Worm (Caenorhabditis elegans): ENCODE data around the gene str-30.
A peak's percentile ranks its signal among the peaks of the same experiment; 100 is the strongest.

The str-30 gene

DNA sequence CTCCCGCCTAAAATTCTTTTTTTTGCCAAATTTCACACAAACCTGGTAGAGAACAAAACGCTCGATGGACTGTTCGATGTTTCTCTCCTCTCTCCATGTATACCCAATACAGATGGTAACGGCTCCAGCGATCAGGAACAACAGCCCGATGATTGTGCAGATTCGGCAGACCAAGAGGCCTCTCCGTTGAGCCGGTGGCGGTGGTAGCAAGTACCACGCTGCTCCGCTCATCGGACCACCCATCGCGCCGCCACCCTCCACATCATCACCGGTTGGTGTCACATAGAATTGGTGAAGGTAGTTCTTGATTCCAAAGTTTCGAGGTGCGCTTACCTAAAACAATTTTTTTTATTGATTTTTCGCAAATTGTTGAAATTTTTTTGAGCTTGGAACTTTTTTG is 10.1 kb upstream of the str-30 start:
- TF ChIP-seq klf-2 (GFP tag; conservative IDR thresholded peaks at IDR 0.05) = no peak
- TF ChIP-seq cog-1 (tag; optimal IDR thresholded peaks at IDR 0.05) = no peak
- no peak for TF ChIP-seq ref-1 (GFP tag; conservative IDR thresholded peaks at IDR 0.05)
- no peak for TF ChIP-seq med-1 (GFP tag; optimal IDR thresholded peaks at IDR 0.05; ENCODE audit: insufficient read depth)
- no peak for TF ChIP-seq ztf-29 (GFP tag; IDR thresholded peaks at IDR 0.05)
- TF ChIP-seq T22C8.4 (GFP tag; IDR thresholded peaks at IDR 0.05) = no peak
- TF ChIP-seq tab-1 (GFP tag; IDR thresholded peaks at IDR 0.05) = no peak

DNA sequence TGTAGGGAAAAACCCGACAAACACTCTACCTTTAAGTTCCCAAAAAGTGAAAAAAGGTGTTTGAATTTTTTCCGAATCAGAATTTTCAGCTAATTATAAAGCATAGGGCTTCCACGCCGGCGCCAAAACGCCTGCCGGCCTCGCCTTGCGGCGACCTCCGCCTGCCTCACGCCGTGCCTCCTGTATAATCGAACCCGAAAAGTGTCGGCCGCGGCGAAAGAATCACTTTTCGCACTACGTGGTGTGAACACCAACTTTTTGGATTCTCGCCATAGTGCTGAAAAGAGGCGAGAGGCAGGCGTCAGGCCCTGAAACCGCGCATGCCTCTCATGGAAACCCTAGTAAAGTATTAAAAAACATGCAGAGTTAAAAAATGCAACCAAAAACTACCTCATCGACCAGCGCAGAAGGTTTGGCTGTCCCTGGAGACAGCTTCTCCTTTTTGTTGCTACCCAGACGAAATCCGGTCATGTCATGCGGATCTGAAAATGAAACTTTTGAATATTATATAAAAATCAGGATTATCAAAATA is 9.3 kb upstream of the str-30 start, which contains the start of gene nrsn-1:
Gene nrsn-1, minus strand, starts transcription at position 482 of the 532 bp plus-strand sequence.
- no peak for TF ChIP-seq klf-2 (GFP tag; conservative IDR thresholded peaks at IDR 0.05)
- TF ChIP-seq cog-1 (tag; optimal IDR thresholded peaks at IDR 0.05) = no peak
- TF ChIP-seq tab-1 (GFP tag; IDR thresholded peaks at IDR 0.05) = 0 out of 2 replicates have a peak, but pooled peaks have one; percentile 19
- no peak for TF ChIP-seq flt-1 (GFP tag; IDR thresholded peaks at IDR 0.05)
- no peak for TF ChIP-seq ref-1 (GFP tag; conservative IDR thresholded peaks at IDR 0.05)

- no peak for TF ChIP-seq ztf-29 (GFP tag; IDR thresholded peaks at IDR 0.05)
- no peak for TF ChIP-seq klf-2 (GFP tag; conservative IDR thresholded peaks at IDR 0.05)
- TF ChIP-seq ztf-23 (GFP tag; IDR thresholded peaks at IDR 0.05) = no peak
- TF ChIP-seq T22C8.4 (GFP tag; IDR thresholded peaks at IDR 0.05) = no peak
- no peak for TF ChIP-seq ref-1 (GFP tag; conservative IDR thresholded peaks at IDR 0.05)
- no peak for TF ChIP-seq tab-1 (GFP tag; IDR thresholded peaks at IDR 0.05)
- no peak for TF ChIP-seq med-1 (GFP tag; optimal IDR thresholded peaks at IDR 0.05; ENCODE audit: insufficient read depth)
- TF ChIP-seq cog-1 (tag; optimal IDR thresholded peaks at IDR 0.05) = no peak
- TF ChIP-seq flt-1 (GFP tag; IDR thresholded peaks at IDR 0.05) = no peak
Observed at ce11 chrV:3716279-3716887, 8.5 kb upstream of the str-30 start.

ce11 chrV:3717751-3718150 is 7.1 kb upstream of the str-30 start:
- TF ChIP-seq T22C8.4 (GFP tag; IDR thresholded peaks at IDR 0.05) (no peak), med-1 (GFP tag; optimal IDR thresholded peaks at IDR 0.05; ENCODE audit: insufficient read depth) (no peak)

- TF ChIP-seq klf-2 (GFP tag; conservative IDR thresholded peaks at IDR 0.05) (no peak), tab-1 (GFP tag; IDR thresholded peaks at IDR 0.05) (no peak), ztf-23 (GFP tag; IDR thresholded peaks at IDR 0.05) (no peak), ref-1 (GFP tag; conservative IDR thresholded peaks at IDR 0.05) (no peak), T22C8.4 (GFP tag; IDR thresholded peaks at IDR 0.05) (no peak), med-1 (GFP tag; optimal IDR thresholded peaks at IDR 0.05; ENCODE audit: insufficient read depth) (no peak), ztf-29 (GFP tag; IDR thresholded peaks at IDR 0.05) (no peak), flt-1 (GFP tag; IDR thresholded peaks at IDR 0.05) (no peak), cog-1 (tag; optimal IDR thresholded peaks at IDR 0.05) (no peak)
Observed at ce11 chrV:3718507-3718906, 6.4 kb upstream of the str-30 start.

DNA sequence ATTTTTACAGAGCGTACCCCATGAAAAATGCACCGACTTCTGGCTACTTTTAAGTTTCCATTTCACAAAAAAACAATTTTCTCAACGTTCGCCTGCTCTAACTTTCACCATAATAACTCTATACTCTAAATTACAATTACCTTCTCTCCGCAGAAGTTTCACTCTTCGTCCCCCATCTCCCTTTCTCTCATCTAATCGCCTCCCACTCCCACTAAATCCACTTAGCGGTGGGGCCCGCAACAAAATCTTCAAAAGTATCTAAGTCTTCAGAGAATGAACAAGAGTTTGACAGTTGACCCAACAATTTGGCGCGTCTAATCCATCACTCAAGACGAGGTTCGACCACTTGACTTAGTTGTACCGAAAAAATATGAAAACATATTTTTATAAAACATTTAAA is 13.5 kb downstream of the str-30 start:
- TF ChIP-seq cog-1 (tag; optimal IDR thresholded peaks at IDR 0.05) (no peak), T22C8.4 (GFP tag; IDR thresholded peaks at IDR 0.05) (no peak), tab-1 (GFP tag; IDR thresholded peaks at IDR 0.05) (no peak), ref-1 (GFP tag; conservative IDR thresholded peaks at IDR 0.05) (no peak), flt-1 (GFP tag; IDR thresholded peaks at IDR 0.05) (no peak), klf-2 (GFP tag; conservative IDR thresholded peaks at IDR 0.05) (no peak), ztf-23 (GFP tag; IDR thresholded peaks at IDR 0.05) (no peak), ztf-29 (GFP tag; IDR thresholded peaks at IDR 0.05) (no peak), med-1 (GFP tag; optimal IDR thresholded peaks at IDR 0.05; ENCODE audit: insufficient read depth) (no peak)

- no peak for TF ChIP-seq cog-1 (tag; optimal IDR thresholded peaks at IDR 0.05)
- TF ChIP-seq ztf-23 (GFP tag; IDR thresholded peaks at IDR 0.05) = no peak
- TF ChIP-seq tab-1 (GFP tag; IDR thresholded peaks at IDR 0.05) = no peak
- TF ChIP-seq med-1 (GFP tag; optimal IDR thresholded peaks at IDR 0.05; ENCODE audit: insufficient read depth) = no peak
- TF ChIP-seq ztf-29 (GFP tag; IDR thresholded peaks at IDR 0.05) = no peak
- TF ChIP-seq T22C8.4 (GFP tag; IDR thresholded peaks at IDR 0.05) = no peak
- no peak for TF ChIP-seq ref-1 (GFP tag; conservative IDR thresholded peaks at IDR 0.05)
- TF ChIP-seq klf-2 (GFP tag; conservative IDR thresholded peaks at IDR 0.05) = no peak
- TF ChIP-seq flt-1 (GFP tag; IDR thresholded peaks at IDR 0.05) = no peak
Observed at ce11 chrV:3739302-3739701, 14.4 kb downstream of the str-30 start, which contains the start of gene hpo-36. Gene hpo-36 (minus strand): TSS chrV:3739402.

DNA sequence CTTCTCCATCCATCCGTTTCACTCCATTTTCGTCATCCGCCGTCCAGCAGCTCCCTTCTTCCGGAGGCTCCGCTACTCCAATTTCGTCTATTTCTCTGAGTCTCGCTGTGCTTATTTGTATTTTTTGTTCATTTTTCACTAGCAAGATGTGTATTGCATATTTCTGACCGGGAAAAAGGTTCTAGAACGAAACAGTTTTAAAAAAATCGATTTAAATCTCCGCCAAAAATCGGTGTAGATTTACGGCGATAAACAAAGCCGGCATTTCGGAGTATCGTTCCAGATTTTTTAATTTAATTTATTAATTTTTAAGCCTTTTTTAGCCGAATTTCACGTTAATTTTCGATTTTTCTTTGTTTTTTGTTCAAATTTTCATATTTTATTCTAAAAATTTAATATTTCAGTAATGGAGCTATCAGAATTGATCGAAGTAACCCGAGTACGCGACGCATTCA is 18.3 kb downstream of the str-30 start, which contains the start of gene mtm-9:
Gene mtm-9, plus strand, starts transcription at position 405 of the 455 bp plus-strand sequence.
- TF ChIP-seq klf-2 (GFP tag; conservative IDR thresholded peaks at IDR 0.05) (no peak), ref-1 (GFP tag; conservative IDR thresholded peaks at IDR 0.05) (no peak), cog-1 (tag; optimal IDR thresholded peaks at IDR 0.05) (no peak)

DNA sequence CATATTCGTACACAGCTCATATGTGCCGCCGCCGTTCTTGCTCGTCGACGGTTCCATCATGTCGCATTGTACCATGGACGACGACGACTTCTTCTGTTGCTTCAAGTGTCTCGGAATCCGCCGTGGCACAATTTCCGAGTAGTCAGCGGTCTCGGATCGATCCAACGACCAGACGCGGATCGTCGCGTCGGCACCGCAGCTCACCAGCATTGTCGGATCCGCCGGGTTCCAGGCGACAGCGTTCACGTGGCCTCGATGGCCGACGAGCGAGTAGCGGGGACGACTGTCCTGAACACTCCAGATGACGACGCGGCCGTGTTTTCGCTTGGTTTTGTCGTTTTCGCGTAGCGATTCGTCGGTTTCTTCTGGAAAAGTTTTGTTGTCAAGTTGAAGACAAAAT is 25.5 kb downstream of the str-30 start:
- TF ChIP-seq med-1 (GFP tag; optimal IDR thresholded peaks at IDR 0.05; ENCODE audit: insufficient read depth) (no peak), ztf-23 (GFP tag; IDR thresholded peaks at IDR 0.05) (no peak), ref-1 (GFP tag; conservative IDR thresholded peaks at IDR 0.05) (no peak), T22C8.4 (GFP tag; IDR thresholded peaks at IDR 0.05) (no peak), tab-1 (GFP tag; IDR thresholded peaks at IDR 0.05) (no peak), cog-1 (tag; optimal IDR thresholded peaks at IDR 0.05) (no peak), flt-1 (GFP tag; IDR thresholded peaks at IDR 0.05) (no peak), ztf-29 (GFP tag; IDR thresholded peaks at IDR 0.05) (no peak), klf-2 (GFP tag; conservative IDR thresholded peaks at IDR 0.05) (no peak)

DNA sequence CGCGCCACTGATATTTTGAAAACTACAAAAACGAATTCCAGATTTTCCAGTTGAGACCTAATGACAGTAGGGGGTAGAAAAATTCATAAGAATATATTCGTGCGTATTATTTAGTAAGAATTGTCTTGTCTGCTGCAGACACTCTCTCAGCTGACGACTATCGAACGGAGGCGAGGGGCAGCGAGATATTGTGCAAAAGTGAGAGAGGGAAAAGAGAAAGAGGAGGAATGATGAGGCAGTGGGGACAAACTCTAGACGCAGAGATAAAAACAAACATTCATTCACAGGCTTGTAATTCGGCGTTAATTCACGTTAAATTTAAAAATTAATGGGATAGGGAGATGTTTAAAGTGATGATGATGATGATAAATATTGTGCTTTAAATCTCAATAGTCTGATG is 32.0 kb downstream of the str-30 start, which contains the start of gene gid-7:
Gene gid-7, minus strand, starts transcription at position 188 of the 400 bp plus-strand sequence.
- no peak for TF ChIP-seq tab-1 (GFP tag; IDR thresholded peaks at IDR 0.05)
